Fruit fly (Drosophila melanogaster): Measurements from ENCODE around the gene PNUTS.

Gene PNUTS

DNA sequence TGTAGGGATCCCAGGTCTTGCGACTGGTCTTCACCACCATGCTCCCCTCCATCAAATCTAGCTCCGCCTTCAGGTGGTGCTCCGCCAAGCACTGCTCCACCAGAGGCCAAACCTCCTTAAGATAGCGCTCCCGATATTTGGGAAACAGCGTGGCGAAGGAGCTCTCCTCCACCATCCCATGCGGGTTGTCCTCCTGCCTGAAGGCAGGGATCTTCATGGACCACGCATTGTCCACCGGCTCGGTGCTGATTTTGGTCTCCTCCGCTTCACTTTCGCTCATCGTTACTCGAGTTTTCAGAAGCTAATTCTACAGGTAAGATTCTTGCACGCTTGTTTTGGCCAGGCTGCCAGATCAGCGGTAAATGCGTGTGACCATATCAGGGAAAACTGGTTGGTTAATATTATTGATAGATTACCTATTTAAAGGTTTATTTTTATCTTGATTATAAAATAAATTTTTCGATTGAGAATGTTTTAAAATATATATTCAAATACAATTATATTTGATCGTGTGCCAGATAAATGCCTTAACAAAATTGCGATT lies 696 bp upstream of the PNUTS start, which contains the start of gene dbe (continued):
- TF ChIP-seq gcm2 (GFP tag; optimal IDR thresholded peaks at IDR 0.05), result no peak
- TF ChIP-seq Ets97D (GFP tag; optimal IDR thresholded peaks at IDR 0.05), result no peak
- no peak for TF ChIP-seq CG1792 (GFP tag; optimal IDR thresholded peaks at IDR 0.05)
- no peak for TF ChIP-seq luna (GFP tag; optimal IDR thresholded peaks at IDR 0.05)
- no peak for TF ChIP-seq eve (GFP tag; optimal IDR thresholded peaks at IDR 0.05)
- no peak for TF ChIP-seq CG6854 (GFP tag; optimal IDR thresholded peaks at IDR 0.05)
- TF ChIP-seq Sry-δ (GFP tag; optimal IDR thresholded peaks at IDR 0.05), result no peak
- TF ChIP-seq Dip3 (GFP tag; optimal IDR thresholded peaks at IDR 0.05), result no peak
- TF ChIP-seq CG4360 (GFP tag; IDR thresholded peaks at IDR 0.05), result no peak
- no peak for TF ChIP-seq eyg (GFP tag; optimal IDR thresholded peaks at IDR 0.05)
- TF ChIP-seq CG14860 (GFP tag; IDR thresholded peaks at IDR 0.05; ENCODE audit: partially characterized antibody), result no peak
- TF ChIP-seq CG3838 (GFP tag; optimal IDR thresholded peaks at IDR 0.05), result no peak
- no peak for TF ChIP-seq CG6254 (GFP tag; optimal IDR thresholded peaks at IDR 0.05)
- peak; percentile 73 for TF ChIP-seq dm (GFP tag; optimal IDR thresholded peaks at IDR 0.05)
- no peak for TF ChIP-seq Asciz (GFP tag; optimal IDR thresholded peaks at IDR 0.05)
- TF ChIP-seq Sox102F (GFP tag; optimal IDR thresholded peaks at IDR 0.05), result no peak
- peak; percentile 75 for TF ChIP-seq Med (GFP tag)
- TF ChIP-seq Sry-β (GFP tag; optimal IDR thresholded peaks at IDR 0.05), result no peak
- TF ChIP-seq jing (GFP tag; optimal IDR thresholded peaks at IDR 0.05), result no peak
- TF ChIP-seq CG2889 (GFP tag; IDR thresholded peaks at IDR 0.05), result no peak
- TF ChIP-seq YL-1 (GFP tag; optimal IDR thresholded peaks at IDR 0.05), result no peak
- TF ChIP-seq al (GFP tag; IDR thresholded peaks at IDR 0.05), result no peak
- TF ChIP-seq CG16863 (GFP tag; optimal IDR thresholded peaks at IDR 0.05), result no peak
- TF ChIP-seq CG10267 (tag; optimal IDR thresholded peaks at IDR 0.05), result no peak
- TF ChIP-seq CG34376 (GFP tag; optimal IDR thresholded peaks at IDR 0.05), result no peak
- no peak for TF ChIP-seq sna (GFP tag; IDR thresholded peaks at IDR 0.05; ENCODE audit: partially characterized antibody)
- no peak for TF ChIP-seq mirr (GFP tag; optimal IDR thresholded peaks at IDR 0.05)
- TF ChIP-seq knrl (GFP tag; IDR thresholded peaks at IDR 0.05; ENCODE audit: partially characterized antibody), result no peak
- no peak for TF ChIP-seq ab (GFP tag; optimal IDR thresholded peaks at IDR 0.05)
- no peak for TF ChIP-seq MTF-1 (GFP tag; optimal IDR thresholded peaks at IDR 0.05; ENCODE audit: borderline replicate concordance)
- no peak for TF ChIP-seq CG10274 (GFP tag; optimal IDR thresholded peaks at IDR 0.05)
- TF ChIP-seq CG8290 (GFP tag; optimal IDR thresholded peaks at IDR 0.05), result no peak
- TF ChIP-seq CG8290 (tag; optimal IDR thresholded peaks at IDR 0.05), result no peak
- no peak for TF ChIP-seq Fer2 (tag; optimal IDR thresholded peaks at IDR 0.05)
- TF ChIP-seq so (GFP tag; IDR thresholded peaks at IDR 0.05), result no peak
- TF ChIP-seq CG11696 (GFP tag; IDR thresholded peaks at IDR 0.05), result no peak
- TF ChIP-seq CG10147 (GFP tag; optimal IDR thresholded peaks at IDR 0.05), result no peak
- no peak for TF ChIP-seq Nf-YA (GFP tag; IDR thresholded peaks at IDR 0.05)
- TF ChIP-seq ewg (GFP tag; optimal IDR thresholded peaks at IDR 0.05), result no peak
- TF ChIP-seq ara (GFP tag; IDR thresholded peaks at IDR 0.05), result no peak
- TF ChIP-seq Jarid2 (GFP tag; optimal IDR thresholded peaks at IDR 0.05), result no peak
- no peak for TF ChIP-seq CG17568 (GFP tag; optimal IDR thresholded peaks at IDR 0.05)
- TF ChIP-seq BEAF-32 (GFP tag; optimal IDR thresholded peaks at IDR 0.05), result peak; percentile 9
- no peak for TF ChIP-seq CG10366 (GFP tag; IDR thresholded peaks at IDR 0.05)
- no peak for TF ChIP-seq hb (GFP tag; IDR thresholded peaks at IDR 0.05; ENCODE audit: partially characterized antibody)
- no peak for TF ChIP-seq HLH4C (GFP tag; IDR thresholded peaks at IDR 0.05; ENCODE audit: partially characterized antibody)
- no peak; the same call in 1 of the 2 replicates for TF ChIP-seq E2f2 (GFP tag; IDR thresholded peaks at IDR 0.05)
- TF ChIP-seq Ssrp (tag; optimal IDR thresholded peaks at IDR 0.05), result no peak
- no peak for TF ChIP-seq CG2116 (GFP tag; optimal IDR thresholded peaks at IDR 0.05)
- no peak for TF ChIP-seq zen2 (GFP tag; IDR thresholded peaks at IDR 0.05; ENCODE audit: partially characterized antibody)
- TF ChIP-seq fu2 (GFP tag; optimal IDR thresholded peaks at IDR 0.05), result no peak

All from whole organism, embryonic.